Fruit fly (Drosophila melanogaster): Measurements from ENCODE around the gene CG10600.

CG10600 gene

dm6 chr2L:18881014-18881660 is 41.7 kb upstream of the CG10600 start, which contains the start of gene tup (continued):
- TF ChIP-seq Gug (GFP tag; IDR thresholded peaks at IDR 0.05) (no peak), ab (GFP tag; optimal IDR thresholded peaks at IDR 0.05) (no peak), CG17359 (tag; optimal IDR thresholded peaks at IDR 0.05) (no peak), CG32772 (GFP tag; IDR thresholded peaks at IDR 0.05) (0 out of 2 replicates have a peak, but pooled peaks have one; percentile 6), lab (GFP tag; optimal IDR thresholded peaks at IDR 0.05) (no peak), pzg (GFP tag; optimal IDR thresholded peaks at IDR 0.05) (no peak), slou (GFP tag; optimal IDR thresholded peaks at IDR 0.05) (no peak), eve (GFP tag; optimal IDR thresholded peaks at IDR 0.05) (no peak), NC2β (GFP tag; optimal IDR thresholded peaks at IDR 0.05) (no peak), gem (tag; optimal IDR thresholded peaks at IDR 0.05) (no peak), seq (GFP tag; IDR thresholded peaks at IDR 0.05) (peak; percentile 88), aop (GFP tag; IDR thresholded peaks at IDR 0.05) (peak; percentile 44; the same call in 1 of the 2 replicates), CG30020 (tag; optimal IDR thresholded peaks at IDR 0.05) (no peak), Vsx1 (GFP tag; optimal IDR thresholded peaks at IDR 0.05) (no peak), emc (GFP tag; optimal IDR thresholded peaks at IDR 0.05) (no peak), CG8089 (GFP tag; optimal IDR thresholded peaks at IDR 0.05) (no peak), Ets97D (GFP tag; optimal IDR thresholded peaks at IDR 0.05) (no peak), cad (GFP tag; optimal IDR thresholded peaks at IDR 0.05) (no peak), pita (GFP tag; optimal IDR thresholded peaks at IDR 0.05) (no peak), en (GFP tag; optimal IDR thresholded peaks at IDR 0.05) (no peak), Hey (tag; optimal IDR thresholded peaks at IDR 0.05) (no peak), unpg (GFP tag; optimal IDR thresholded peaks at IDR 0.05) (no peak), zf30C (GFP tag; optimal IDR thresholded peaks at IDR 0.05) (no peak), CG12236 (GFP tag; optimal IDR thresholded peaks at IDR 0.05) (no peak), CG17802 (tag; optimal IDR thresholded peaks at IDR 0.05) (no peak), ind (GFP tag; optimal IDR thresholded peaks at IDR 0.05) (no peak), Bteb2 (GFP tag; optimal IDR thresholded peaks at IDR 0.05) (no peak), sob (GFP tag; IDR thresholded peaks at IDR 0.05) (no peak), tna (GFP tag; IDR thresholded peaks at IDR 0.05; ENCODE audit: partially characterized antibody) (no peak), disco-r (GFP tag; optimal IDR thresholded peaks at IDR 0.05) (no peak), trh (GFP tag; optimal IDR thresholded peaks at IDR 0.05) (no peak), Lhr (GFP tag; optimal IDR thresholded peaks at IDR 0.05) (no peak), ken (GFP tag; IDR thresholded peaks at IDR 0.05) (no peak), CG30403 (GFP tag; optimal IDR thresholded peaks at IDR 0.05) (no peak), CG8281 (tag; optimal IDR thresholded peaks at IDR 0.05) (peak; percentile 8), CG15479 (GFP tag; optimal IDR thresholded peaks at IDR 0.05) (no peak), abd-A (tag; optimal IDR thresholded peaks at IDR 0.05) (peak; percentile 78), luna (GFP tag; optimal IDR thresholded peaks at IDR 0.05) (no peak), crp (GFP tag; optimal IDR thresholded peaks at IDR 0.05) (peak in 1 of 2 experiments; percentile 46), ssp (GFP tag; IDR thresholded peaks at IDR 0.05) (no peak), CG17912 (GFP tag; optimal IDR thresholded peaks at IDR 0.05) (no peak), mirr (GFP tag; optimal IDR thresholded peaks at IDR 0.05) (peak; percentile 1), Doc2 (GFP tag; IDR thresholded peaks at IDR 0.05) (no peak), CG8478 (optimal IDR thresholded peaks at IDR 0.05) (peak; percentile 96), CG16813 (GFP tag; IDR thresholded peaks at IDR 0.05; ENCODE audit: partially characterized antibody) (peak; percentile 28; the same call in 1 of the 3 replicates), CG10654 (GFP tag; optimal IDR thresholded peaks at IDR 0.05) (no peak), CG8944 (GFP tag; optimal IDR thresholded peaks at IDR 0.05) (no peak), CG2120 (GFP tag; optimal IDR thresholded peaks at IDR 0.05) (no peak), CG6654 (GFP tag; optimal IDR thresholded peaks at IDR 0.05) (no peak), CG7372 (GFP tag; IDR thresholded peaks at IDR 0.05) (no peak), kah (GFP tag; optimal IDR thresholded peaks at IDR 0.05) (peak; percentile 88)

All from whole organism, embryonic.